Fruit fly (Drosophila melanogaster) ovary, adult (tissue): ENCODE results near the gene CAH9.

ENCODE experiments used
- CG17801 ChIP-seq: fragments of 200-800 bp; optimal IDR thresholded peaks from 2 replicates; lab custom pipeline; 2019; ENCODE audit warnings: missing biosample characterization, mild to moderate bottlenecking, missing genetic modification characterization, moderate library complexity; ENCODE audit not compliant: partially characterized antibody

The CAH9 gene

DNA sequence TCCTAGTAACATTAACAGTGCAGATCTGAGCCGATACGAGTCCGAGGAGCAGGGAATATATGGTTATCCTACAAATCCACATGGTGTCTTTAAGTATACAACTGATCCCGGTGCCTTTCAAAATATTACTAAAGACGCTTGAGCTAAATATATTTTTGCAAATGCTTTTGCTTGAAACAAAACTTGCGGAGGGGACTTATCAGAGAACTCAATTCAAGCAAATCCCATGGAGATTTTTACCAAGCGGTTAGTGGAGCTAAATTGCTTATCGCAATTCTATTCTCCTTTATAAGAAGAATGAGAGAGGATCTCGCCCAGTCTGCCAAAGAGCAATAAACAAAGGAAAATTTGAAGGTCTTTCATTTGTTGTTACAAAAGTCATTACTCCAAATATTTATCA, 6.4 kb downstream of the CAH9 start, which contains the start of gene eater:
Gene eater, minus strand, starts transcription at position 101 of the 400 bp plus-strand sequence.
- no peak for TF ChIP-seq CG17801 (GFP tag; lab: Kevin White, UChicago)

DNA sequence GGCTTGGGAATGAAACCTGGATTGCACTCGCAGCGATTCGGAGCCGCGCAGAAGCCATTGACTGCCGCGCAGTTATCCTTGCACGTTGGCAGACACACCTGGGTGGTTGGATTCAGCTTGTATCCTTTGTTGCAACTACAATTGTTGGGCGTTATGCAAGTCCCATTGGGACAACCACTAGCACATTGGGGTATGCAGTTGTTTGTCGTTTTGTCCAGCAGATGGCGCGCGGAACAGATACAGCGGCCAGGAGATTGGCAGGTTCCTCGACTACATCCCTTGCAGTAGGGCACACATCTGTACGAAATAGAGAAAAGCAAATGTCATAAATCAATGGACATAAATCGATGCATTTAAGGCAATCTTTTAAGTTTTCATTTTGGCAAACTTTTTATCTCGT, 7.3 kb downstream of the CAH9 start:
- TF ChIP-seq CG17801 (GFP tag; lab: Kevin White, UChicago), result no peak

DNA sequence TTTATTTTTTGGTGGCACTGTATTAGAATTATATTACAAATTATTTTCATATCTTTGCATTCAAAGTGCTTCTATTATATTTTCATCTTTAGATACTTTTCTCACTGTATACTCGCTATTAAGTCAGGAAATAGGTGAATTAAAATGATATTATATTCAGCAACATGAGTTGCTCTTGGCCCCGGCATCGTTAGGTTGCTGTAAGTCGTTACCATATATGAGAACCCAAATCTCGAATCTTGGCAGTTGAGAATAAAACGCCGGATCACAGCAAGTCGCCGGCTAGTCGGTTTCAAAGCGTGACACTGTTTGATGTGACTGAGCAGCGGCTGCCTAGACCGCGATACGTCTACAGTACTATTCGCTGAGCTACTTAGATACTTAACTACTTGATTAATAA, 11.8 kb downstream of the CAH9 start, which contains the start of gene CG14259:
Gene CG14259, plus strand, starts transcription at position 301 of the 400 bp plus-strand sequence.
- TF ChIP-seq CG17801 (GFP tag; lab: Kevin White, UChicago), result no peak

DNA sequence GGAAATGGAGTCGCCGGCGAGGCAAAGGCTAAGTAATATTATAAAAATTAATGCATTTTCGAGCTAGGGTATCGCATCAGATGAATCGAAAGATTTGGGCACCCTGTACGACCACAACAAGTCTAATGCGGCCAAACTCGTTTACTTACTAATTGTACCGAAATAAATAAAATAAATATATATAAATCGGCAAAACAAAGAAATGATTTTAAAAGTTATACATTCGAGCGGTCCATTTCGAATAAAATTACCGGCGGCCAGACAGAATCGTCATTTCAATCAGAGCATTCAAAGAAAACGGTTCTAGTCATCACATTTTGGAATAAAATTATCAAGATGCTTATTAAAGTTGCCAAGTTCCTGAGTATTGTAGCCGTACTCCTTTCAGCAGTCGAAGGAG, 13.1 kb downstream of the CAH9 start, which contains the start of gene CG14258:
Gene CG14258, plus strand, starts transcription at position 301 of the 400 bp plus-strand sequence.
- TF ChIP-seq CG17801 (GFP tag; lab: Kevin White, UChicago), result no peak

DNA sequence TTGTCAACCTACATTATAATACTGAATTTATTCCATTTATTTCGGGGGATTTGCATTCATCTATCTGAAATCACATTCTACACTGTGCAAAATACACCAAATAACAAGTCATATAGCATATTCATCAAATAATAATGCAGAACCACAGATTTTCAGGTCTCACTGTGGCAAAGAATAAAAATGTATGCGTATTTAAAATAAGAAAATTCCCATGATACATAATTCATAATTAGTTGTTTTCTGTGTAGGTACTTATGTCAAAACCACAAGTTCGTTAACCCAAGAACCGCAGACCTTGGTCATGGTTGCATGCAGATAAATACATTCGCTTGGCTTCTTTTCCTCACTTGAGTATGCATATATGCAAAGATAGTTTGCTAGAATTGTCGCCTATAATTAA, 13.7 kb downstream of the CAH9 start:
- no peak for TF ChIP-seq CG17801 (GFP tag; lab: Kevin White, UChicago)

DNA sequence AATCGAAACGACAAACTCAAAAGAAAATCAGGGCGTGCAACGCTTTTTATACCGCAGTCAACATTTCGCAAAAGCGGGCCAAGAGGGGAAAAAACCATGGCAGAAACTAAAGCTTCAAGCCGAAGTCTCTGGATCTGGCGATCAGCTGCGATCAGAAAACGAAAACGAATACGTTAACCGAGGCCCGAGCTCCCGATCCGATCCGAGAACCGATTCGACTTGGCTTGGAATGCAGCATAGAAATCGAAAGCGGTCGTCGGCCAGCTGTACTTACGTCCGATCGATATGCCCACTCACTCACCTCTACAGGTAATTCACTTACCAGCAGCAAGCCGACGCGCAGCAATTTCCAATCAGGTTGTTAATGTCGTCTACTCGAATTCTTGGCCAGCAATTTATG, 14.9 kb downstream of the CAH9 start, which contains the start of gene Cpr97Eb:
Gene Cpr97Eb, minus strand, starts transcription at position 25 of the 400 bp plus-strand sequence.
- no peak for TF ChIP-seq CG17801 (GFP tag; lab: Kevin White, UChicago)

DNA sequence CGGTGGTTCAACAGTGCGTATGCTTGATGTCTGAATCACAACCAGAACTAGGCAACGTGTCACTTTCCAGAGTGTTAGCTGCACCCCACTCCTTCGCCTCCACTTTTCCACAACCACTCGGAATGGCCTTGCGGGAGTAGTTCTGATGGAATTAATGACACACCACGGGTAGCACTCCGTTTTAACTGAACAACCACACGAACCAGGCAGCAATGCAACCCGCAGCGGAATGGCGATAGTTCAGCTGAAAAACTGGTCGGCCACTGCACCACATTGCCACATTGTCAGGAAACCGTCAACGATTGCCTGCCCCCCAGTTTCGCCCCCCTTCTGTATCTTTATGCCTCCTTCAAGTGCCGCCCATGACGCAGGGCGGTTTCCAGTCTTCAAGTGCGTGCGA, 18.4 kb downstream of the CAH9 start, which contains the start of gene Cpr97Ea:
Gene Cpr97Ea, minus strand, starts transcription at position 230 of the 400 bp plus-strand sequence.
- TF ChIP-seq CG17801 (GFP tag; lab: Kevin White, UChicago), result no peak

DNA sequence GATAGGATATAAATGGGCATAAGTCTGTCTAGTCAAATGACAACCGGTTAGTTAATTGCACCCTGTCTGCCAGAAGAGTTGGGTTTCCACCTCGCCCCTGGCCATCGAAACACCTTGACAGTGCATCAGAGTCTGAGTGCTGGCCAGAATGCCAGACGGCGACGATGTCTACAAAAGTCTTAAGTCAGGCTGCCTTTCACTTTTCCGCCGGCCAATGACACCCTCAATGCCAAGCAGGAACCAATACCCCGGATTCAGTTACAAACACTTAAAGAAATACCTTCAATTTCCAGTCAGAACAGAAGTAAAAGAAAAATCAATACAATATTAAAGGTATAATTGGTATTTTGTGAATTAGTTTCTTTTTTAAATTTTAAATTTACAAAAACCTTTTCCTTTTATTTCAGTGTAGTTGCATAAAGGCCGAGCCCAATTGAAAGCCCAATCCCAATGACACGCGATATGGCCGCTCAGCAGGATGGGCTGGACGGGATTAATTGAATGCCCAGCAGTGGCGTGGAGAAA, 21.4 kb downstream of the CAH9 start:
- no peak for TF ChIP-seq CG17801 (GFP tag; lab: Kevin White, UChicago)

DNA sequence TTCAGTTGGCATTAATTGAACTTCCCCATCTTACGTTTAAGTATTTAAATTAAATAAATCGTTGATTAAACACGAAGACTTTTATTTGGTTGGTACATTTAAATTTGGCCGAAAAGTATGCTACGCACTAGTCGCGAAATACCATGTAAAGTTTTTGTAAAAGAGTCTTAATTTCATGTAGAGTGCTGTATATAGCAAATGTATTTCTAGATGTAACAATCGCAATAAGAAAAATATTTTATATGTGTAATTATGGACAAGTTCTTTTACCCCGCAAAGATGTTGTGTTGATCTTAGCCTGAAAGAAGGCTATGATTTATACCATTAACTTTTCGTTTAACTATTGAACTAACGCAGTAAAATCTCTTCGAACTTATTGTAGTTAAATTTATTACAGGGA, 23.2 kb downstream of the CAH9 start:
- no peak for TF ChIP-seq CG17801 (GFP tag; lab: Kevin White, UChicago)

DNA sequence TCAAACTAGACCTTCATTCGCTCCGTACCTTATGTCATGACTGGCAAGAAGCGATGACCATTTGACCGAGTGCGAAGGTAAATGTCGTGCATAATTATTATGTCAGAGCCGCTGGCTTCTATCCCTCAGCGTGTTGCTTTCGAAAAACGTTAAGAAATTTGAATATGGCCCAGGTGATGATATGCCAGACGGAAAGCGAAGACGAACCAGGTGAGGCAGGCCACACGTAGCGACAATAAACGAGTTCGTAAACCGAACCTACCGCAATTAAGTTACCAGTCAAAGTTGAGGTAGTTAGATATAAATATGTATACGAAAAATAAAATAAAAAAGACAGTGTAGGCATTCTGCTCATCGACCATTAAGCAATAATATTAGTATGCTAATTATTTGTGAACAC, 29.4 kb downstream of the CAH9 start:
- TF ChIP-seq CG17801 (GFP tag; lab: Kevin White, UChicago), result no peak

DNA sequence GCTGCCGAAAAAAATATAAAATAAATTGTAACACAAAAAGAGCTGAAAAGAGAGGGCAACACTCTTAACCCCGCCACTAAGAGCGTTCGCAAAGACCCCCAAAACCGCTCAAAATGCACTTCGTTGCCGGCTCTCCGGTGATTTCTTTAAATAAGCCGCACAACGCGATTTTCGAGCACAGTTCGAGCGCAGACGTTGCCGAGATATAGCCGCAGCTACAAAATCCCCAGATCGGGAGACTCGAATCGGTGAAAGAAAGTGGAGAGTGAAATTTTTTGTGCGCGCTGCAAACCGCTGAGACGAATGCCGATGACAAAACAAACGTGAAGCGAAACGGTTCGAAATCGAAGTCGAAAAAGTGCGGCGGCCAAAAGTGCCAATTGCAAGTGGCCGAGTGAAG, 30.3 kb downstream of the CAH9 start, which contains the start of gene CG14257:
Gene CG14257, plus strand, starts transcription at position 177 of the 400 bp plus-strand sequence.
- TF ChIP-seq CG17801 (GFP tag; lab: Kevin White, UChicago), result no peak

DNA sequence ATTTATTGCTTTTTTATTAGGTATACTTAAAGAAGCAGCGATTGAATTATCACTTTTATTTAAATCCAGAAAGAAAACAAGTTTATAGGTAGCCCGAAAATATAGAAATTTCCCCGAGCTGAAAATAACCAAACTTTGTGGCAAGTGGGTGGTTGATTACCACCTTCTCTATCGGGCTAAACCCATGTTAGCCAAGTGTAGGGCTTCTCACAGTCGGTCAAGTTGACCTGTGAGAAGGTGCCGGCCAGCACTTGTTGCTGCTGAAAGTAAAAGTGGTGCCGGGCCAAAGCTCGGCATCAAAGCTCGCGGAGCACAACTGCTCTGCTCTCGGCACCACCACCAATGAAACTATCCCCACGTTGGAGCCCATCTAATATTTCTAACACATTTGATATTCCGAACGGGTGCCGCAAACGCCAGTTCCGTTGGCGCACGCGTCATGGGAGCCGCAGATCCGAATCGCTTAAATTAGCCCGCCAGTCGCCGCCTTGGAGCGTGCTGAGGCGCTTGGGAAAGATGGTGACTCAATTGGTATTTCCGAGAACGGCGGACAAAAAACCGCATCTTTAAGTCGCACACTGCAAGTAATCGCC, 35.0 kb downstream of the CAH9 start:
- TF ChIP-seq CG17801 (GFP tag; lab: Kevin White, UChicago), result no peak

DNA sequence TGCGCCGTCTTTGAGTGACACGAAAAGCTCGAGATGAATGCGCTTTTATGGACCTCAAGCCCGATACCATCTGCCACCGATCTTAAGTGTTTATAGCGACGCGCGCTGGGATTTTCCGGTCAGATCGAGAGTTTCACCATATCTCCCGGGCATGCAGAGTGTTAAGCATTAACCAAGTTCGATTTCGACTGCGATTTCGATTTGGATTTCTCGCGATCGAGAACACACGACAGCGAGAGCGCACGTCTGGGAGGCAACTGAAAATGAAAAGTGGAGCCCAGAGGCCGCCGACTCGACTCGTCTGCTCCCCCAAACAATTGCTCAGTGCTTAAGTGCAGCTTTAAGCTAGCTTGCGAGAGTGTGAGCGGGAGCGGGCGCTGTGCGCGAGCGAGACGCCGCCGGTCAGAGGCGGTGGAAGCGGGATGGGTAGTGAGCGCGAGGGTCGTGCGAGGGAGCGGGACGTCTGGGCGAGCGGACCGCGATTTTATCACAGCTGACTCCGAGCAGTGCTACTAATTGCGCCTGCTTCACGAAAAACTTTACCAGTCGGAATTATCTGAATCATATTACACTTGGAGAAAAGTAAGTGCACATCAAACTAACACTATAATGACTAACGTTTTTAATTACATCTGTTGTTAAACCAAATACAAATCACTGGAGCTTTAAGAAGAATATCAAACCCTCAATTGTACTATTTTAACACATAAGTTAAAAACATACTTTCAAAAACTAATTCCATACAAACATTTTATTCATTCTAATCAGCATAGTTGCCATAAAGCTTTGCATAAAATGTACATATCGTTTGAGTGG, 36.0 kb downstream of the CAH9 start, which contains the start of gene spz:
Gene spz, minus strand, starts transcription at position 261 of the 816 bp plus-strand sequence.
- TF ChIP-seq CG17801 (GFP tag; lab: Kevin White, UChicago), result peak; percentile 23

DNA sequence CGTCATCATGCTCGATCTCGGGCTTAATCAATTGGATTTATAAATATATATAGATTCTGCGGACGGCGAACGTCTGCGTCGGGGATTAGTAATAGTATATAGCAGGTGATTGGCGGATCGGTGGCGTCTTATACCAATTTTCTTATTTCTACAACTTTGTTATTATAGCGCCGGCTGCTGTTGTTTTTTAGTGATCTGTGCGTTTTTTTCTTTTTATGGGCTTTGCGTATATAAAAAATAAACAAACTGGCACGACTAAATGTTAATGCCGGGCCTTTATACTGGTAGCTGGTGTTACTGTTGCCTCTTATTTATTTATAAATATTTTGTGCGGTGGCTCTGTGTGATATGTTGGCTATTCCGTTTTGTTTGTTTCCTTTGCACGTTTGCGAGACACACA, 36.8 kb downstream of the CAH9 start:
- no peak for TF ChIP-seq CG17801 (GFP tag; lab: Kevin White, UChicago)

DNA sequence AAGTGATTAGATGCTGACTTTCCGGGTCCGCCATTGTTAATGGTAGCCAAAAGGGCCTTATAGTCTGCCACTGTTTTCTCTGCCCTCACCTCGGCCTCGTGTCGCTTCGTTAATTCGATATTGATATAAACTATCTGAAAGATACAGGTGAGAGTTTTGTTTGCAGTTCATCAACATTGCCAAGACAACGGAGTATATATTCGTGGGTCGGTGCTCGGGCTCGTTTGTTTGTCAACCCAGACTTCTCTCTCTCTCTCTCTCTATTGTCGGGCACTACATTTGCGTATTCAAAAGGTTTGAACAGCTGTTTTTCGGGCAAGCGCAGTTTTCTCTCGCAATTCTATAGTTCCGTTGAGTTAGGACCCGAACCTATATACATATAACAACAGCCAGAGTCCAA, 38.6 kb downstream of the CAH9 start:
- TF ChIP-seq CG17801 (GFP tag; lab: Kevin White, UChicago), result no peak
